Fruit fly (Drosophila melanogaster): ENCODE results near the gene CG43348.

Gene CG43348

DNA sequence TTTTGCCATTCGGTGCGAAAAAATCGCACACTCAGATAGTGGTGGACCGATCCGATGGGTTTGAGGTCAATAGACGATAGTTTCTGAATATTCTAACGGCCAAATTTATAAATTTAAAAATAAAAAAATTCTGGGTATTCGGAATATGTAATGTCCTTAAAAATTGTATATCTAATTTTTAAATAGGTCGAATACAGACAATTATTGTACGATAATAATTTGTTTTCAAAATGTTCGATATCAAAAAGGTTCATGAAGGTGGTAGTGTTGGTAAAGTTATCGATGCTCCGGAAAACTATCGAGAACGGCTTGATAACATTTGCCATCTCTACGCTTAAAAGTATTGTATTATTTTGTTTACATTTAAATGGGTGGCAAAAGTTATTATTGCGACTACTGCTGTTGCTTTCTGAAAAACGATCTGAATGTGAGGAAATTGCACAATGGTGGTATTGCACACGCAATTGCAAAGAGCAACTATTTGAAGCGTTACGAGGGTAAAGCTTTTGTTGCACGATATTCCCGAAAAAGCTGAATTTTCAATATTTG lies 29.3 kb upstream of the CG43348 start, which contains the start of the genes CG31922 and Plap (continued):
- TF ChIP-seq CG10366 (GFP tag; IDR thresholded peaks at IDR 0.05) (peak; percentile 38), CG15696 (tag; optimal IDR thresholded peaks at IDR 0.05) (peak; percentile 69), gcm (GFP tag; optimal IDR thresholded peaks at IDR 0.05) (peak; percentile 36), CG2120 (GFP tag; optimal IDR thresholded peaks at IDR 0.05) (peak; percentile 87), CG14441 (GFP tag; IDR thresholded peaks at IDR 0.05) (peak; percentile 50; the same call in 1 of the 2 replicates), PHDP (tag; optimal IDR thresholded peaks at IDR 0.05) (peak; percentile 64), CG6791 (GFP tag; IDR thresholded peaks at IDR 0.05; ENCODE audit: partially characterized antibody) (peak; percentile 77; the same call in 2 of the 3 replicates), CG33213 (GFP tag; optimal IDR thresholded peaks at IDR 0.05) (peak; percentile 57), hb (GFP tag; IDR thresholded peaks at IDR 0.05; ENCODE audit: partially characterized antibody) (peak; percentile 88), Hr51 (GFP tag; optimal IDR thresholded peaks at IDR 0.05) (peak in 1 of 2 experiments; percentile 65), Med (GFP tag) (peak; percentile 93), Deaf1 (tag; optimal IDR thresholded peaks at IDR 0.05) (peak; percentile 41), her (GFP tag; optimal IDR thresholded peaks at IDR 0.05) (peak; percentile 9), CHES-1-like (GFP tag; optimal IDR thresholded peaks at IDR 0.05) (peak; percentile 56), HHEX (GFP tag; optimal IDR thresholded peaks at IDR 0.05) (peak; percentile 3), fd102C (GFP tag; optimal IDR thresholded peaks at IDR 0.05) (no peak), Fer3 (tag; optimal IDR thresholded peaks at IDR 0.05) (peak; percentile 58), Ets65A (GFP tag) (peak; percentile 95), CG12769 (tag; optimal IDR thresholded peaks at IDR 0.05) (no peak), CG17328 (GFP tag; IDR thresholded peaks at IDR 0.05) (peak; percentile 17; the same call in 1 of the 2 replicates), CG3281 (GFP tag; optimal IDR thresholded peaks at IDR 0.05) (peak; percentile 63), CG7556 (GFP tag; optimal IDR thresholded peaks at IDR 0.05) (peak; percentile 48), CG8290 (GFP tag; optimal IDR thresholded peaks at IDR 0.05) (no peak), CG8290 (tag; optimal IDR thresholded peaks at IDR 0.05) (peak in 1 of 2 experiments; percentile 19), ash1 (GFP tag; optimal IDR thresholded peaks at IDR 0.05) (no peak), CG17385 (GFP tag; optimal IDR thresholded peaks at IDR 0.05) (peak; percentile 64), trem (tag; optimal IDR thresholded peaks at IDR 0.05) (peak; percentile 86), stwl (tag; optimal IDR thresholded peaks at IDR 0.05) (peak; percentile 74), Fer1 (GFP tag; optimal IDR thresholded peaks at IDR 0.05) (peak; percentile 70), bowl (GFP tag; IDR thresholded peaks at IDR 0.05) (no peak), twi (tag; optimal IDR thresholded peaks at IDR 0.05) (peak; percentile 58), CG1647 (GFP tag; optimal IDR thresholded peaks at IDR 0.05) (peak; percentile 69), az2 (GFP tag; optimal IDR thresholded peaks at IDR 0.05) (peak; percentile 65), Pdp1 (GFP tag; optimal IDR thresholded peaks at IDR 0.05) (peak; percentile 63 to 68), salm (tag; optimal IDR thresholded peaks at IDR 0.05) (no peak), fd96Cb (tag; optimal IDR thresholded peaks at IDR 0.05) (peak; percentile 32), sob (GFP tag; IDR thresholded peaks at IDR 0.05) (peak; percentile 73), CG12155 (GFP tag; optimal IDR thresholded peaks at IDR 0.05) (peak; percentile 80), bsh (GFP tag; optimal IDR thresholded peaks at IDR 0.05) (peak in 1 of 2 experiments; percentile 48), cad (GFP tag; optimal IDR thresholded peaks at IDR 0.05) (no peak), Ets97D (GFP tag; optimal IDR thresholded peaks at IDR 0.05) (peak; percentile 75), CG10209 (GFP tag; optimal IDR thresholded peaks at IDR 0.05) (peak; percentile 51), CG4617 (GFP tag; optimal IDR thresholded peaks at IDR 0.05; ENCODE audit: borderline replicate concordance) (peak; percentile 68), CG18011 (GFP tag; optimal IDR thresholded peaks at IDR 0.05) (peak; percentile 53), MBD-R2 (GFP tag; IDR thresholded peaks at IDR 0.05) (peak; percentile 78), tna (GFP tag; IDR thresholded peaks at IDR 0.05; ENCODE audit: partially characterized antibody) (peak; percentile 38; the same call in 1 of the 2 replicates), CG15479 (GFP tag; optimal IDR thresholded peaks at IDR 0.05) (no peak), CG18764 (GFP tag; optimal IDR thresholded peaks at IDR 0.05) (peak; percentile 66), CG5245 (GFP tag; optimal IDR thresholded peaks at IDR 0.05) (peak; percentile 39)

Data from whole organism, embryonic.